Fruit fly (Drosophila melanogaster): Measurements from ENCODE around the gene stg.

DNA sequence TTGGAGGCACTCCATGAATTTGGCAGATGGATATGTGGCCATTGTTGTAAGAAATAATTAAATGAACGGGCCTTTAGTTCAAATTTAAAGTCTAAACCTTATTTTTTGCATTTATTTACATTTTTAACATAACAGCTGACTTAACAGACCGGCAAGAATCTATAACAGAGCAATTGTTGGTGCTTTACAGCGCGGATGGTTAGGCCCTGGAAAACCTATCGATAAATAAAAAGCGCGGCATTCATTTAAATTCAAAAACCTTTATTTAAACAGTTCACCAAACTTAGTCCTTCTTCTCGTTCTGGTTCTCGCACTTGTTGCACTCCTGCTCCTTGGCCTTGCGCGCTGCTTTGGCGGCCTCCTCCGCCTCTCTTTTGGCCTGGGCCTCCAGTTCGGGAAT lies 53.2 kb downstream of the stg start, which contains the start of gene Mesh1:
- TF ChIP-seq pad (GFP tag; optimal IDR thresholded peaks at IDR 0.05): no peak
- no peak for TF ChIP-seq CG12768 (GFP tag; optimal IDR thresholded peaks at IDR 0.05)
- no peak for TF ChIP-seq Clk (GFP tag; optimal IDR thresholded peaks at IDR 0.05)
- no peak for TF ChIP-seq CG7045 (GFP tag; optimal IDR thresholded peaks at IDR 0.05)
- TF ChIP-seq CG14711 (tag; optimal IDR thresholded peaks at IDR 0.05): no peak
- no peak for TF ChIP-seq CG7101 (tag; optimal IDR thresholded peaks at IDR 0.05)
- no peak for TF ChIP-seq CG33017 (tag; optimal IDR thresholded peaks at IDR 0.05)
- no peak for TF ChIP-seq kay (GFP tag; ENCODE audit: borderline replicate concordance)
- no peak for TF ChIP-seq CG1620 (GFP tag; optimal IDR thresholded peaks at IDR 0.05)
- TF ChIP-seq cic (GFP tag; optimal IDR thresholded peaks at IDR 0.05): no peak
- TF ChIP-seq ovo (GFP tag; optimal IDR thresholded peaks at IDR 0.05): no peak
- no peak for TF ChIP-seq cnc (optimal IDR thresholded peaks at IDR 0.05)

Measured in whole organism, adult.